Fruit fly (Drosophila melanogaster): ENCODE results near the gene nrm.

dm6 chr3L:23081256-23081655 is 83.1 kb downstream of the nrm start:
- no peak for TF ChIP-seq EcR (GFP tag; optimal IDR thresholded peaks at IDR 0.05)
- no peak for TF ChIP-seq Dll (optimal IDR thresholded peaks at IDR 0.05)
- no peak for TF ChIP-seq pan (optimal IDR thresholded peaks at IDR 0.05)
- TF ChIP-seq CG8478 (optimal IDR thresholded peaks at IDR 0.05), result no peak

Data from whole organism.